Worm (Caenorhabditis elegans): ENCODE results near the gene ZK250.13.

ce11 chrII:1926162-1926561 is 13.4 kb downstream of the ZK250.13 start, which contains the start of gene F52C6.2:
- no peak for TF ChIP-seq ama-1 (optimal IDR thresholded peaks at IDR 0.05)
- TF ChIP-seq nhr-77 (tag; optimal IDR thresholded peaks at IDR 0.05), result no peak
- no peak for TF ChIP-seq pqm-1 (tag; optimal IDR thresholded peaks at IDR 0.05)
- no peak for TF ChIP-seq fos-1 (tag; optimal IDR thresholded peaks at IDR 0.05)
- TF ChIP-seq nhr-237 (tag; optimal IDR thresholded peaks at IDR 0.05), result no peak
- TF ChIP-seq ceh-9 (tag; optimal IDR thresholded peaks at IDR 0.05), result no peak
- TF ChIP-seq ztf-4 (tag; optimal IDR thresholded peaks at IDR 0.05), result no peak
- no peak for TF ChIP-seq elt-2 (tag; optimal IDR thresholded peaks at IDR 0.05)
- TF ChIP-seq lsy-12 (tag; optimal IDR thresholded peaks at IDR 0.05), result no peak
- TF ChIP-seq snpc-4 (tag; optimal IDR thresholded peaks at IDR 0.05), result no peak
- TF ChIP-seq zag-1 (tag; optimal IDR thresholded peaks at IDR 0.05), result no peak
